Fruit fly (Drosophila melanogaster): ENCODE results near the gene frc.

DNA sequence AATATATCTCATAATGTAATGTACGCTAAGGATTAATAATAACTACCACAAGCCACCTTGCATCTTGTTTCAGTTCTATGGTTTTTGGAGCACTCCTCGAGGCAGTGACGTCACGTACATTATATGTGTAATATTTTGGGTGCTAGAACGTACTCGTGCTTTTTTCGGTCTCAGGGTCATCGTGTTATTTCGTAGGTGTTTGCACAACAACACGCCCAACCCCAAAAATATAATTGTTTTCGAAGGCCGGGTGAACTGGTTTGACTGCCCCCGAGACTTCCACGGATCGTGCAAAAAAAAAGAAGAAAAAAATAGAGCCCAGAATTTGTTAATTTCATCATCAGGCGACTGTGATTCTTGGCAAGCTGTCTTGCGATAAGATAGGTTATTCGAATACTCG, 43.5 kb upstream of the frc start:
- TF ChIP-seq psq (optimal IDR thresholded peaks at IDR 0.05) (no peak), EcR (GFP tag; optimal IDR thresholded peaks at IDR 0.05) (no peak), pan (optimal IDR thresholded peaks at IDR 0.05) (no peak)

Data from whole organism.